Worm (Caenorhabditis elegans): ENCODE measurements around the gene F20A1.2.

DNA sequence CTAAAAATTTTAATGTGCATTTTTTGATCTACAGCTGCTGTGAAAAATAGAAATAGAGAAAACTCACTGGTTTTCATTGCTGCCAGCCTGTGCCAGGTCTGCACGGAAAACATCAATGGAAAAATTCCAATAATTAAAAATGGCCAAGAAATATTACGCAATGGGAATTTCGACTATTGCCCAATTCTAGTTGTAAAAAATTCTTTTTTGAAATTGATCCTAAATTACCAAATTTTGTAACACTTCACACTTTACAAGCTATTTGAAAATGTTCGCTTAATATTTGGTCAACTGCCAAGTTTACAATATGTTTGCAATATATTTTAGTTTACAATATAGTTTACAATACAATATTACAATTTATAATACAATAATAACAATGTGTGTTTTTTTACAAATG, 45.4 kb upstream of the F20A1.2 start:
- TF ChIP-seq ztf-23 (GFP tag; IDR thresholded peaks at IDR 0.05) (no peak), cog-1 (tag; optimal IDR thresholded peaks at IDR 0.05) (no peak), flt-1 (GFP tag; IDR thresholded peaks at IDR 0.05) (no peak), ztf-29 (GFP tag; IDR thresholded peaks at IDR 0.05) (no peak), klf-2 (GFP tag; conservative IDR thresholded peaks at IDR 0.05) (no peak), med-1 (GFP tag; optimal IDR thresholded peaks at IDR 0.05; ENCODE audit: insufficient read depth) (no peak), T22C8.4 (GFP tag; IDR thresholded peaks at IDR 0.05) (no peak), tab-1 (GFP tag; IDR thresholded peaks at IDR 0.05) (no peak), ref-1 (GFP tag; conservative IDR thresholded peaks at IDR 0.05) (no peak)
